Fruit fly (Drosophila melanogaster) whole organism, wandering third instar larva: Measurements from ENCODE around the gene CG14416.
A peak's percentile ranks its signal among the peaks of the same experiment; 100 is the strongest.

Experiments used
- Jra ChIP-seq: sonication (Bioruptor generic); optimal IDR thresholded peaks from 2 replicates; lab custom pipeline; 2016; ENCODE audit warnings: missing biosample characterization, missing genetic modification characterization
- Vsx2 ChIP-seq: fragments of 200-300, 225-300 bp; sonication (Bioruptor generic); optimal IDR thresholded peaks from 2 replicates; lab custom pipeline; 2018; ENCODE audit warnings: missing biosample characterization, missing genetic modification characterization; ENCODE audit not compliant: partially characterized antibody
- psq ChIP-seq: fragments of 200-800 bp; sonication (Bioruptor generic); optimal IDR thresholded peaks from 3 replicates; lab custom pipeline; 2017; ENCODE audit warnings: missing biosample characterization, mild to moderate bottlenecking, missing genetic modification characterization, moderate library complexity

DNA sequence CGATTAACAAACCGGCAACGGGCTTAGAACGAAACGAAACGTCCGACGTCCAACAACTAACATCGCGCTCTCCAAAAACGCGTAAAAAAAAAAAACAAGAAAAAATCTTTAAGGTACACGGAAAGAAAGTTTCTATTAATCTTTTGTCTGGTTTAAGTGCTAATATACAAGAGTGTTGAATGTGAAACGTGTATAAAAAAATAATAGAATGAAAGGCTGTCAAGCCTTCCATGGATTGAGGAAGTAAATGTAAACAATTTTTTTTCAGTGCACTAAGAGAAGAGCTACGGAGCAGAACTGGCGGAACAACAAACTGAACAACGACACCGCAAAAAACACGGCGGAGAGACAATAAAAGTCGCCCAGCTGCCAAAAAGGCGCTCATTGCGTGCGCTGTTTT, 47.1 kb upstream of the CG14416 start, which contains the start of gene CG3588:
- TF ChIP-seq Jra (GFP tag; lab: Kevin White, UChicago) (no peak), psq (peak; percentile 24), Vsx2 (GFP tag; lab: Kevin White, UChicago) (no peak)
